Worm (Caenorhabditis elegans) whole organism, L4 larva: ENCODE data around the gene oac-51.

Experiments
- Y5F2A.4 ChIP-seq: fragments of 200-800 bp; sonication (Bioruptor generic); optimal IDR thresholded peaks from 2 replicates; lab custom pipeline; 2018; ENCODE audit warnings: mild to moderate bottlenecking, missing genetic modification characterization, missing compliant biosample characterization
- ZK546.5 ChIP-seq, 2 experiments: sonication (generic microtip); optimal IDR thresholded peaks; 2 replicates each; lab custom pipeline; 2017; ENCODE audit warnings: missing biosample characterization in 2 of 2, missing genetic modification characterization in 2 of 2
- mxl-2 ChIP-seq: fragments of 200-800 bp; sonication (Bioruptor generic); conservative IDR thresholded peaks from 2 replicates; pipeline ENCODE4 v1.3.6; 2022; ENCODE audit warnings: missing genetic modification reagents, missing genetic modification characterization, missing compliant biosample characterization
- vab-7 ChIP-seq: fragments of 200-800 bp; sonication (Bioruptor generic); IDR thresholded peaks from 2 replicates; pipeline ENCODE4 v1.3.6; 2022; ENCODE audit warnings: missing genetic modification reagents, missing genetic modification characterization, missing compliant biosample characterization
- zag-1 ChIP-seq: fragments of 150-350 bp; optimal IDR thresholded peaks from 2 replicates; lab custom pipeline; 2014; ENCODE audit warnings: missing biosample characterization, missing genetic modification characterization

- TF ChIP-seq mxl-2 (GFP tag; lab: Robert Waterston, UW), result no peak
- TF ChIP-seq vab-7 (GFP tag; lab: Robert Waterston, UW), result no peak
- TF ChIP-seq ZK546.5 (tag; optimal IDR thresholded peaks at IDR 0.05; lab: Kevin White, UChicago), result no peak
- TF ChIP-seq Y5F2A.4 (GFP tag; lab: Kevin White, UChicago), result no peak
- TF ChIP-seq zag-1 (tag; lab: Kevin White, UChicago), result no peak
Measured at ce11 chrIV:4359653-4360052, 23.1 kb downstream of the oac-51 start, which contains the start of gene F55F10.3.
